Fruit fly (Drosophila melanogaster) whole organism, embryonic: ENCODE measurements around the gene CG11600.

Source experiments
- CG10654 ChIP-seq: fragments of 200-800 bp; sonication (Bioruptor generic); optimal IDR thresholded peaks from 2 replicates; lab custom pipeline; 2016; ENCODE audit warnings: missing biosample characterization, missing genetic modification characterization
- CG11247 ChIP-seq: fragments of 200-800 bp; sonication (Bioruptor generic); IDR thresholded peaks from 2 replicates; pipeline ENCODE4 v1.3.6; 2022; ENCODE audit warnings: missing biosample characterization, missing genetic modification characterization
- CG12104 ChIP-seq: fragments of 200-800 bp; sonication (Bioruptor generic); optimal IDR thresholded peaks from 3 replicates; lab custom pipeline; 2016; ENCODE audit warnings: missing biosample characterization, missing genetic modification characterization
- CG13287 ChIP-seq: fragments of 200-800 bp; sonication (Bioruptor generic); IDR thresholded peaks from 2 replicates; pipeline ENCODE4 v1.3.6; 2022; ENCODE audit warnings: missing biosample characterization, missing genetic modification characterization; ENCODE audit not compliant: partially characterized antibody
- CG13424 ChIP-seq: fragments of 200-800 bp; sonication (Bioruptor generic); optimal IDR thresholded peaks from 2 replicates; lab custom pipeline; 2019; ENCODE audit warnings: missing biosample characterization, mild to moderate bottlenecking, missing genetic modification characterization, moderate library complexity
- CG14710 ChIP-seq: fragments of 200-800 bp; sonication (Bioruptor generic); optimal IDR thresholded peaks from 3 replicates; lab custom pipeline; 2019; ENCODE audit warnings: missing biosample characterization, mild to moderate bottlenecking, missing genetic modification characterization, moderate library complexity
- CG14860 ChIP-seq: fragments of 200-800 bp; sonication (Bioruptor generic); IDR thresholded peaks from 3 replicates; pipeline ENCODE4 v1.3.6; 2022; ENCODE audit warnings: missing biosample characterization, missing genetic modification characterization; ENCODE audit not compliant: partially characterized antibody
- CG16779 ChIP-seq: fragments of 200-800 bp; sonication (Bioruptor generic); IDR thresholded peaks from 2 replicates; pipeline ENCODE4 v1.3.6; 2022; ENCODE audit warnings: missing biosample characterization, missing genetic modification characterization
- CG17361 ChIP-seq: fragments of 200-800 bp; sonication (Bioruptor generic); IDR thresholded peaks from 3 replicates; pipeline ENCODE4 v1.3.6; 2022; ENCODE audit warnings: missing biosample characterization, missing genetic modification characterization
- CG1832 ChIP-seq: fragments of 200-800 bp; sonication (Bioruptor generic); optimal IDR thresholded peaks from 2 replicates; lab custom pipeline; 2017; ENCODE audit warnings: missing biosample characterization, mild to moderate bottlenecking, missing genetic modification characterization, inconsistent platforms
- CG18619 ChIP-seq: fragments of 200-800 bp; sonication (Bioruptor generic); optimal IDR thresholded peaks from 3 replicates; lab custom pipeline; 2017; ENCODE audit warnings: missing biosample characterization, mild to moderate bottlenecking, missing genetic modification characterization
- CG2129 ChIP-seq: fragments of 200-800 bp; sonication (Bioruptor generic); IDR thresholded peaks from 2 replicates; pipeline ENCODE4 v1.3.6; 2022; ENCODE audit warnings: missing biosample characterization, missing genetic modification characterization; ENCODE audit not compliant: partially characterized antibody
- CG30020 ChIP-seq: fragments of 200-800 bp; optimal IDR thresholded peaks from 2 replicates; lab custom pipeline; 2019; ENCODE audit warnings: missing biosample characterization, mild to moderate bottlenecking, missing genetic modification characterization, moderate library complexity
- CG4282 ChIP-seq: fragments of 200-800 bp; sonication (Bioruptor generic); optimal IDR thresholded peaks from 2 replicates; lab custom pipeline; 2016; ENCODE audit warnings: missing biosample characterization, missing genetic modification characterization
- CG4820 ChIP-seq: fragments of 200-800 bp; sonication (Bioruptor generic); optimal IDR thresholded peaks from 3 replicates; lab custom pipeline; 2016; ENCODE audit warnings: missing biosample characterization, missing genetic modification characterization
- CG5953 ChIP-seq: fragments of 200-800 bp; sonication (Bioruptor generic); IDR thresholded peaks from 2 replicates; pipeline ENCODE4 v1.3.6; 2022; ENCODE audit warnings: missing biosample characterization, missing genetic modification characterization
- CG6854 ChIP-seq: fragments of 200-800 bp; sonication (Bioruptor generic); optimal IDR thresholded peaks from 3 replicates; lab custom pipeline; 2017; ENCODE audit warnings: missing biosample characterization, mild to moderate bottlenecking, missing genetic modification characterization
- CG7556 ChIP-seq: fragments of 200-800 bp; sonication (Bioruptor generic); optimal IDR thresholded peaks from 2 replicates; lab custom pipeline; 2017; ENCODE audit warnings: missing biosample characterization, mild to moderate bottlenecking, missing genetic modification characterization
- CG9932 ChIP-seq: fragments of 200-800 bp; sonication (Bioruptor generic); IDR thresholded peaks from 2 replicates; pipeline ENCODE4 v1.3.6; 2022; ENCODE audit warnings: missing biosample characterization, missing genetic modification characterization
- Chrac-16 ChIP-seq: fragments of 200-800 bp; sonication (Bioruptor generic); optimal IDR thresholded peaks from 3 replicates; lab custom pipeline; 2016; ENCODE audit warnings: missing biosample characterization, missing genetic modification characterization
- Dll ChIP-seq: fragments of 200-800 bp; sonication (Bioruptor generic); IDR thresholded peaks from 4 replicates; pipeline ENCODE4 v1.3.6; 2022; ENCODE audit warnings: missing biosample characterization, missing genetic modification characterization; ENCODE audit not compliant: partially characterized antibody
- Dp ChIP-seq: fragments of 200-800 bp; sonication (Bioruptor generic); optimal IDR thresholded peaks from 2 replicates; lab custom pipeline; 2018; ENCODE audit warnings: missing biosample characterization, mild to moderate bottlenecking, missing genetic modification characterization, moderate library complexity
- Drgx ChIP-seq: fragments of 200-800 bp; sonication (Bioruptor generic); IDR thresholded peaks from 2 replicates; pipeline ENCODE4 v1.3.6; 2022; ENCODE audit warnings: missing biosample characterization, missing genetic modification characterization
- E2f1 ChIP-seq: fragments of 200-800 bp; sonication (Bioruptor generic); IDR thresholded peaks from 2 replicates; pipeline ENCODE4 v1.3.6; 2022; ENCODE audit warnings: missing biosample characterization, missing genetic modification characterization
- H15 ChIP-seq: fragments of 200-800 bp; sonication (Bioruptor generic); IDR thresholded peaks from 3 replicates; pipeline ENCODE4 v1.3.6; 2022; ENCODE audit warnings: missing biosample characterization, missing genetic modification characterization
- H2.0 ChIP-seq: fragments of 200-800 bp; sonication (Bioruptor generic); IDR thresholded peaks from 2 replicates; pipeline ENCODE4 v1.3.6; 2022; ENCODE audit warnings: missing biosample characterization, missing genetic modification characterization
- Hr51 ChIP-seq, 2 experiments: fragments of 200-800 bp; sonication (Bioruptor generic); optimal IDR thresholded peaks; 2 replicates in 1 of 2; 3 replicates in 1 of 2; lab custom pipeline; 2016 to 2018; ENCODE audit warnings: missing biosample characterization in 2 of 2, missing genetic modification characterization in 2 of 2, mild to moderate bottlenecking in 1 of 2, moderate library complexity in 1 of 2
- Kr ChIP-seq: fragments of 200-800 bp; sonication (Bioruptor generic); optimal IDR thresholded peaks from 2 replicates; lab custom pipeline; 2017; ENCODE audit warnings: missing biosample characterization, mild to moderate bottlenecking, missing genetic modification characterization
- Lim3 ChIP-seq: fragments of 200-800 bp; sonication (Bioruptor generic); IDR thresholded peaks from 2 replicates; pipeline ENCODE4 v1.3.6; 2022; ENCODE audit warnings: missing biosample characterization, missing genetic modification characterization
- Max ChIP-seq: fragments of 200-800 bp; sonication (Bioruptor generic); optimal IDR thresholded peaks from 2 replicates; lab custom pipeline; 2016; ENCODE audit warnings: missing biosample characterization, mild to moderate bottlenecking, missing genetic modification characterization
- Oaz ChIP-seq: fragments of 200-800 bp; sonication (Bioruptor generic); IDR thresholded peaks from 2 replicates; pipeline ENCODE4 v1.3.6; 2022; ENCODE audit warnings: missing biosample characterization, missing genetic modification characterization
- Oli ChIP-seq: fragments of 200-800 bp; sonication (Bioruptor generic); optimal IDR thresholded peaks from 2 replicates; lab custom pipeline; 2018; ENCODE audit warnings: missing biosample characterization, mild to moderate bottlenecking, missing genetic modification characterization, moderate library complexity
- Ravus ChIP-seq: fragments of 200-800 bp; sonication (Bioruptor generic); IDR thresholded peaks from 2 replicates; pipeline ENCODE4 v1.3.6; 2022; ENCODE audit warnings: missing biosample characterization, missing genetic modification characterization
- Rfx ChIP-seq: fragments of 200-800 bp; sonication (Bioruptor generic); IDR thresholded peaks from 2 replicates; pipeline ENCODE4 v1.3.6; 2022; ENCODE audit warnings: missing biosample characterization, missing genetic modification characterization
- Sin3A ChIP-seq: fragments of >200 bp; optimal IDR thresholded peaks from 2 replicates; lab custom pipeline; 2018
- Sry-δ ChIP-seq: fragments of 200-800 bp; sonication (Bioruptor generic); optimal IDR thresholded peaks from 2 replicates; lab custom pipeline; 2016; ENCODE audit warnings: missing biosample characterization, missing genetic modification characterization
- ap ChIP-seq: fragments of 200-800 bp; sonication (Bioruptor generic); IDR thresholded peaks from 2 replicates; pipeline ENCODE4 v1.3.6; 2022; ENCODE audit warnings: missing biosample characterization, missing genetic modification characterization
- cas ChIP-seq: fragments of 200-800 bp; sonication (Bioruptor generic); IDR thresholded peaks from 2 replicates; pipeline ENCODE4 v1.3.6; 2022; ENCODE audit warnings: missing biosample characterization, missing genetic modification characterization
- cwo ChIP-seq: fragments of 200-800 bp; sonication (Bioruptor generic); optimal IDR thresholded peaks from 3 replicates; lab custom pipeline; 2017; ENCODE audit warnings: missing biosample characterization, missing genetic modification characterization, mild to moderate bottlenecking, moderate library complexity, missing genetic modification reagents
- da ChIP-seq: fragments of 200-800 bp; sonication (Bioruptor generic); optimal IDR thresholded peaks from 2 replicates; lab custom pipeline; 2016; ENCODE audit warnings: missing biosample characterization, missing genetic modification characterization
- disco-r ChIP-seq: fragments of 200-800 bp; sonication (Bioruptor generic); optimal IDR thresholded peaks from 2 replicates; lab custom pipeline; 2016; ENCODE audit warnings: missing biosample characterization, missing genetic modification characterization
- dmrt11E ChIP-seq: fragments of 200-800 bp; sonication (Bioruptor generic); optimal IDR thresholded peaks from 3 replicates; lab custom pipeline; 2018; ENCODE audit warnings: missing biosample characterization, mild to moderate bottlenecking, missing genetic modification characterization, moderate library complexity
- dmrt99B ChIP-seq: fragments of 200-800 bp; sonication (Bioruptor generic); optimal IDR thresholded peaks from 2 replicates; lab custom pipeline; 2018; ENCODE audit warnings: missing biosample characterization, mild to moderate bottlenecking, missing genetic modification characterization, moderate library complexity
- fd3F ChIP-seq: fragments of 200-800 bp; sonication (Bioruptor generic); optimal IDR thresholded peaks from 2 replicates; lab custom pipeline; 2018; ENCODE audit warnings: missing biosample characterization, mild to moderate bottlenecking, missing genetic modification characterization, moderate library complexity
- ind ChIP-seq: fragments of 200-800 bp; sonication (Bioruptor generic); optimal IDR thresholded peaks from 3 replicates; lab custom pipeline; 2016; ENCODE audit warnings: missing biosample characterization, missing genetic modification characterization
- lab ChIP-seq: fragments of 200-800 bp; sonication (Bioruptor generic); optimal IDR thresholded peaks from 3 replicates; lab custom pipeline; 2017; ENCODE audit warnings: missing biosample characterization, missing genetic modification characterization, mild to moderate bottlenecking, moderate library complexity, missing genetic modification reagents
- mam ChIP-seq: fragments of 200-800 bp; sonication (Bioruptor generic); optimal IDR thresholded peaks from 3 replicates; lab custom pipeline; 2016; ENCODE audit warnings: missing biosample characterization, missing genetic modification characterization
- pb ChIP-seq: fragments of 200-800 bp; sonication (Bioruptor generic); optimal IDR thresholded peaks from 3 replicates; lab custom pipeline; 2016; ENCODE audit warnings: missing biosample characterization, missing genetic modification characterization
- sim ChIP-seq: fragments of 200-800 bp; sonication (Bioruptor generic); IDR thresholded peaks from 2 replicates; pipeline ENCODE4 v1.3.6; 2022; ENCODE audit warnings: missing biosample characterization, missing genetic modification characterization
- tx ChIP-seq: fragments of 200-800 bp; sonication (Bioruptor generic); optimal IDR thresholded peaks from 2 replicates; lab custom pipeline; 2016; ENCODE audit warnings: missing biosample characterization, missing genetic modification characterization
- zen2 ChIP-seq: fragments of 200-800 bp; sonication (Bioruptor generic); IDR thresholded peaks from 3 replicates; pipeline ENCODE4 v1.3.6; 2022; ENCODE audit warnings: missing biosample characterization, missing genetic modification characterization; ENCODE audit not compliant: partially characterized antibody

CG11600 gene

DNA sequence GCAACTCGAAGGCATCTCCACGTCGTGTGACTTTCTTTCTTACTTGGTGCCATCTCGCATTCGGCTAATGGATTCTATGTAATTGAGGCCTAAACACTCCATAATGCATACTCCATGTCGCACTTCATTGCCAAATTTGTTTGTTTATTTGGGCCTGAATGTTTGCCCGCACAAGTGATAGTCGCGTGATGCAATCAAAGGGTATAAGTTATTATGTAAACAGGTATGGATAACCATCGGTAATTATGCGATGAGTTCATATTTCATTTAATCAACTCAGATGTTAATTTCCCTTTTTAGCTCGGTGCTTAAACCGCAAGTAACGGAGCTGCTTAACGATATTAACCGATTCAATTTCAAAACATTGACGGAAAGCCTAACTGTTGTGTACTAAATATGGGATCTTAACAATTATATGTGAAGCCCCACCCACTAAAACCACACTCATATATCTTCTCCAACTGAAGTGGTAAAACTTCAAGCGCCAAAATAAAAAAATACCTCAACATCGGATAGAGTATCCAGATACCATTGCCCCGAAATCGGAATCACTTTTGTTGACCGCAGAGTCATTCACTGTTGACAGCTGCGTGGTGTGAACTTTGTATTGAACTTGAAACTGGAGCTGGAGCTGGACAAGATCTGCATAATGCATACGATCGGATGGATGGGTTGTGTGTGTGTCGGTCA is 8.4 kb downstream of the CG11600 start (continued):
- TF ChIP-seq Kr (GFP tag; lab: Kevin White, UChicago) (no peak), Rfx (no peak), dmrt99B (tag; lab: Kevin White, UChicago) (peak; percentile 32), Ravus (GFP tag; lab: Robert Waterston, UW) (no peak), cwo (GFP tag; lab: Kevin White, UChicago) (peak; percentile 6), ind (GFP tag; lab: Kevin White, UChicago) (no peak), ap (GFP tag; lab: Robert Waterston, UW) (0 out of 2 replicates have a peak, but pooled peaks have one; percentile 7), fd3F (GFP tag; lab: Kevin White, UChicago) (no peak), sim (GFP tag; lab: Robert Waterston, UW) (no peak), Dll (no peak), Oaz (no peak), CG2129 (GFP tag; lab: Robert Waterston, UW) (no peak), CG17361 (GFP tag; lab: Robert Waterston, UW) (0 out of 3 replicates have a peak, but pooled peaks have one; percentile 16), cas (GFP tag; lab: Robert Waterston, UW) (no peak), disco-r (GFP tag; lab: Kevin White, UChicago) (no peak), Sin3A (lab: Kevin White, UChicago) (no peak), CG13424 (tag; lab: Kevin White, UChicago) (peak; percentile 15), Sry-δ (no peak), CG12104 (GFP tag; lab: Kevin White, UChicago) (no peak), Lim3 (GFP tag; lab: Robert Waterston, UW) (no peak), CG14860 (GFP tag; lab: Robert Waterston, UW) (no peak), H15 (GFP tag; lab: Robert Waterston, UW) (no peak), CG7556 (no peak), CG16779 (no peak), CG4282 (GFP tag; lab: Kevin White, UChicago) (no peak), CG30020 (no peak), CG6854 (GFP tag; lab: Kevin White, UChicago) (no peak), Oli (tag; lab: Kevin White, UChicago) (peak; percentile 47), CG13287 (GFP tag; lab: Robert Waterston, UW) (no peak), Dp (no peak), tx (GFP tag; lab: Kevin White, UChicago) (no peak), CG14710 (tag; lab: Kevin White, UChicago) (no peak), da (GFP tag; lab: Kevin White, UChicago) (no peak), lab (GFP tag; lab: Kevin White, UChicago) (no peak), CG9932 (GFP tag; lab: Robert Waterston, UW) (no peak), zen2 (GFP tag; lab: Robert Waterston, UW) (no peak), E2f1 (GFP tag; lab: Robert Waterston, UW) (no peak), Hr51 (GFP tag; optimal IDR thresholded peaks at IDR 0.05; lab: Kevin White, UChicago) (peak in 1 of 2 experiments; percentile 34), dmrt11E (no peak), CG4820 (GFP tag; lab: Kevin White, UChicago) (no peak), H2.0 (GFP tag; lab: Robert Waterston, UW) (no peak), CG1832 (GFP tag; lab: Kevin White, UChicago) (no peak), pb (GFP tag; lab: Kevin White, UChicago) (no peak), Chrac-16 (GFP tag; lab: Kevin White, UChicago) (no peak), CG5953 (no peak), Max (GFP tag; lab: Kevin White, UChicago) (no peak), Drgx (no peak), mam (GFP tag; lab: Kevin White, UChicago) (no peak), CG10654 (GFP tag; lab: Kevin White, UChicago) (no peak), CG11247 (no peak), CG18619 (GFP tag; lab: Kevin White, UChicago) (no peak)
